Fruit fly (Drosophila melanogaster): ENCODE results near the gene CG1764.
A peak's percentile ranks its signal among the peaks of the same experiment; 100 is the strongest.

DNA sequence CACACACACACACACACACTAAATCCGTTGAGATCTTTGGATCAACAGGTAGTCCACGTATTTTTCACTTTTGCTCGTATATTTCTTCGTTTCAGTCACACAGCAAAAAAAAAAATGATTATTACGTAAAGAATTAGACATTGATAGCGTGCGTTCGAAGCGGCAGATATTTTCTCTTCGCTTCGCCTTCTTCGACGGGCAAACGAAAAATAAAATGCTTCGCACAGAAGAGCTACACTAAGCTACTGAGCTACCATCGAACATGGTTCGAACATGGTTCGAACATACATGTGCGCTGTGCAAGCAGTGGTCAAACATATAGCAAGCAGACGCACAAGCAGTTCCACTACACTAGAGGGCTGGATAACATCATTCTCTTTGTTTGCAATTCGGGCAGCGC, 45.2 kb downstream of the CG1764 start:
- no peak for TF ChIP-seq fd59A (GFP tag; optimal IDR thresholded peaks at IDR 0.05)
- peak; percentile 84 for TF ChIP-seq Sox14 (GFP tag; optimal IDR thresholded peaks at IDR 0.05)
- no peak for TF ChIP-seq Blimp-1 (GFP tag; optimal IDR thresholded peaks at IDR 0.05)
- no peak for TF ChIP-seq Sox102F (GFP tag; optimal IDR thresholded peaks at IDR 0.05)
- TF ChIP-seq lz (GFP tag; optimal IDR thresholded peaks at IDR 0.05): no peak
- no peak for TF ChIP-seq CG1621 (tag; optimal IDR thresholded peaks at IDR 0.05)
- TF ChIP-seq cyc (GFP tag; optimal IDR thresholded peaks at IDR 0.05): no peak
- TF ChIP-seq Sox15 (GFP tag; optimal IDR thresholded peaks at IDR 0.05): no peak
- no peak for TF ChIP-seq Gug (GFP tag; IDR thresholded peaks at IDR 0.05)
- no peak for TF ChIP-seq CG31627 (GFP tag; optimal IDR thresholded peaks at IDR 0.05)
